Worm (Caenorhabditis elegans) whole organism, early embryonic: ENCODE data around the gene Y38E10A.3.

Source experiments
- ama-1 ChIP-seq: fragments of 150-350 bp; optimal IDR thresholded peaks from 2 replicates; lab custom pipeline; 2014
- ets-7 ChIP-seq: sonication (generic microtip); optimal IDR thresholded peaks from 2 replicates; lab custom pipeline; 2016; ENCODE audit warnings: missing genotype, missing genetic modification characterization, missing compliant biosample characterization
- flt-1 ChIP-seq: fragments of 200-800 bp; sonication (Bioruptor generic); IDR thresholded peaks from 2 replicates; pipeline ENCODE4 v1.3.6; 2022; ENCODE audit warnings: missing genetic modification characterization, missing compliant biosample characterization
- hnd-1 ChIP-seq: sonication (generic microtip); optimal IDR thresholded peaks from 2 replicates; lab custom pipeline; 2016; ENCODE audit warnings: missing genetic modification characterization, missing compliant biosample characterization
- pes-1 ChIP-seq: fragments of 200-800 bp; sonication (Bioruptor generic); IDR thresholded peaks from 2 replicates; pipeline ENCODE4 v1.3.6; 2022; ENCODE audit warnings: missing genetic modification reagents, missing genetic modification characterization, missing compliant biosample characterization
- scrt-1 ChIP-seq: fragments of 200-800 bp; sonication (Bioruptor generic); IDR thresholded peaks from 2 replicates; pipeline ENCODE4 v1.3.6; 2022; ENCODE audit warnings: missing genetic modification characterization, missing compliant biosample characterization
- sea-1 ChIP-seq: fragments of 200-800 bp; sonication (Bioruptor generic); conservative IDR thresholded peaks from 2 replicates; pipeline ENCODE4 v1.3.6; 2022; ENCODE audit warnings: missing genetic modification characterization, missing compliant biosample characterization

DNA sequence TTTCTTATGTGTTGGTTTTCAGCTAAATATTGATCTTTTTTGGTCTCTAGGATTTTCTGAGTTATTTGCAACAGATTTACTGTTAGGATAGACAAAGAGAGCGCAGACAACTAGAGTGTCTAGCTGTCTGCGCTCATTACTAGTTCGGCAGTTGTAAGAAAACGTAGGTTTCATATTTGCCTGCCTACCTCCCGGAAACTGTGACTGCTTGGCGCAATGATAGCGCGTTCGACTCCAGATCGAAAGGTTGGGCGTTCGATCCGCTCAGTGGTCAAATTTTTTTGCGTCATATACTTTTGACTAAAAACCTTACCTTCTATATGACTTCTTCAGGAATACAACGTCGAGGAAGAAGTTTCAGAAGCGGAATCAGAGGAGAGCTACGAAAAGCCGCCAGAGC is 35.2 kb downstream of the Y38E10A.3 start:
- TF ChIP-seq ama-1 (lab: Kevin White, UChicago) (no peak), pes-1 (GFP tag; lab: Robert Waterston, UW) (no peak), flt-1 (GFP tag; lab: Robert Waterston, UW) (no peak), sea-1 (no peak), ets-7 (tag; lab: Kevin White, UChicago) (no peak), scrt-1 (GFP tag; lab: Robert Waterston, UW) (no peak), hnd-1 (tag; lab: Kevin White, UChicago) (no peak)
